Worm (Caenorhabditis elegans) whole organism, L2 larva: ENCODE data around the gene K05F6.8.
A peak's percentile ranks its signal among the peaks of the same experiment; 100 is the strongest.

Experiments
- C34F6.9 ChIP-seq: fragments of 150-350 bp; optimal IDR thresholded peaks from 2 replicates; lab custom pipeline; 2014; ENCODE audit warnings: missing biosample characterization, missing genetic modification characterization
- F13H6.1 ChIP-seq: sonication (generic microtip); optimal IDR thresholded peaks from 2 replicates; lab custom pipeline; 2016; ENCODE audit warnings: missing genetic modification characterization, missing compliant biosample characterization
- R02D3.7 ChIP-seq: fragments of 150-350 bp; optimal IDR thresholded peaks from 2 replicates; lab custom pipeline; 2014; ENCODE audit warnings: missing biosample characterization, missing genetic modification characterization
- Y55F3AM.14 ChIP-seq: fragments of 200-800 bp; sonication (Bioruptor generic); optimal IDR thresholded peaks from 2 replicates; lab custom pipeline; 2018; ENCODE audit warnings: mild to moderate bottlenecking, missing genetic modification characterization, missing compliant biosample characterization
- alr-1 ChIP-seq: fragments of 150-350 bp; optimal IDR thresholded peaks from 2 replicates; lab custom pipeline; 2014; ENCODE audit warnings: missing biosample characterization, missing genetic modification characterization
- ama-1 ChIP-seq: fragments of 150-350 bp; optimal IDR thresholded peaks from 2 replicates; lab custom pipeline; 2018; ENCODE audit warnings: inconsistent platforms
- blmp-1 ChIP-seq: sonication (generic microtip); optimal IDR thresholded peaks from 2 replicates; lab custom pipeline; 2017; ENCODE audit warnings: missing genetic modification characterization, mild to moderate bottlenecking, missing compliant biosample characterization, antibody characterized with exemption, moderate library complexity; ENCODE audit not compliant: insufficient read depth
- crh-2 ChIP-seq: sonication (generic microtip); optimal IDR thresholded peaks from 2 replicates; lab custom pipeline; 2017; ENCODE audit warnings: missing biosample characterization, missing genetic modification characterization
- dmd-4 ChIP-seq: sonication (generic microtip); optimal IDR thresholded peaks from 2 replicates; lab custom pipeline; 2017; ENCODE audit warnings: missing biosample characterization, missing genetic modification characterization
- egl-27 ChIP-seq: sonication (generic microtip); optimal IDR thresholded peaks from 3 replicates; lab custom pipeline; 2017; ENCODE audit warnings: missing biosample characterization, missing genetic modification reagents, missing genetic modification characterization
- elt-1 ChIP-seq: fragments of 150-350 bp; optimal IDR thresholded peaks from 2 replicates; lab custom pipeline; 2014; ENCODE audit warnings: missing biosample characterization, missing genetic modification characterization
- fos-1 ChIP-seq: fragments of 150-350 bp; optimal IDR thresholded peaks from 2 replicates; lab custom pipeline; 2014; ENCODE audit warnings: missing biosample characterization, missing genetic modification characterization
- gmeb-1 ChIP-seq: fragments of 150-350 bp; optimal IDR thresholded peaks from 2 replicates; lab custom pipeline; 2014; ENCODE audit warnings: missing biosample characterization, missing genetic modification characterization
- lin-11 ChIP-seq: fragments of 150-350 bp; sonication (generic microtip); optimal IDR thresholded peaks from 2 replicates; lab custom pipeline; 2014; ENCODE audit warnings: missing biosample characterization, missing genetic modification characterization, inconsistent platforms, mixed read lengths
- lin-39 ChIP-seq: fragments of 150-350 bp; optimal IDR thresholded peaks from 2 replicates; lab custom pipeline; 2014; ENCODE audit warnings: missing biosample characterization, missing genetic modification reagents, missing genetic modification characterization
- lsy-2 ChIP-seq, 2 experiments: fragments of 150-350 bp in 1 of 2; sonication (generic microtip) in 1 of 2; optimal IDR thresholded peaks; 2 replicates each; lab custom pipeline; 2014 to 2017; ENCODE audit warnings: missing biosample characterization in 2 of 2, missing genetic modification characterization in 2 of 2
- mdl-1 ChIP-seq, 2 experiments: fragments of 150-350 bp in 1 of 2; sonication (generic microtip) in 1 of 2; optimal IDR thresholded peaks; 2 replicates each; lab custom pipeline; 2017; ENCODE audit warnings: missing biosample characterization in 2 of 2, missing genetic modification characterization in 2 of 2
- nhr-11 ChIP-seq: fragments of 150-350 bp; optimal IDR thresholded peaks from 2 replicates; lab custom pipeline; 2014; ENCODE audit warnings: missing biosample characterization, missing genetic modification characterization
- nhr-12 ChIP-seq: fragments of 150-350 bp; optimal IDR thresholded peaks from 2 replicates; lab custom pipeline; 2014; ENCODE audit warnings: missing biosample characterization, missing genetic modification characterization
- nhr-21 ChIP-seq: fragments of 150-350 bp; optimal IDR thresholded peaks from 2 replicates; lab custom pipeline; 2014; ENCODE audit warnings: missing biosample characterization, missing genetic modification characterization
- nhr-23 ChIP-seq: fragments of 150-350 bp; optimal IDR thresholded peaks from 2 replicates; lab custom pipeline; 2014; ENCODE audit warnings: missing biosample characterization, missing genetic modification reagents, missing genetic modification characterization
- nhr-25 ChIP-seq: fragments of 150-350 bp; sonication (generic microtip); optimal IDR thresholded peaks from 3 replicates; lab custom pipeline; 2014; ENCODE audit warnings: missing biosample characterization, missing genetic modification characterization
- nhr-77 ChIP-seq: fragments of 150-350 bp; optimal IDR thresholded peaks from 2 replicates; lab custom pipeline; 2014; ENCODE audit warnings: missing biosample characterization, missing genetic modification characterization
- sem-4 ChIP-seq: fragments of 150-350 bp; optimal IDR thresholded peaks from 2 replicates; lab custom pipeline; 2014; ENCODE audit warnings: missing biosample characterization, missing genetic modification reagents, missing genetic modification characterization
- skn-1 ChIP-seq: sonication (generic microtip); optimal IDR thresholded peaks from 2 replicates; lab custom pipeline; 2017; ENCODE audit warnings: missing biosample characterization, missing genetic modification characterization
- sma-9 ChIP-seq, 2 experiments: fragments of 150-350 bp in 1 of 2; sonication (generic microtip) in 1 of 2; optimal IDR thresholded peaks; 2 replicates each; lab custom pipeline; 2014 to 2016; ENCODE audit warnings: missing genetic modification characterization in 2 of 2, mild to moderate bottlenecking in 1 of 2, missing biosample characterization in 1 of 2, missing compliant biosample characterization in 1 of 2, missing genetic modification reagents in 1 of 2, moderate library complexity in 1 of 2
- snpc-4 ChIP-seq: fragments of 150-350 bp; optimal IDR thresholded peaks from 2 replicates; lab custom pipeline; 2014; ENCODE audit warnings: missing biosample characterization, missing genetic modification characterization
- unc-39 ChIP-seq: fragments of 150-350 bp; optimal IDR thresholded peaks from 2 replicates; lab custom pipeline; 2014; ENCODE audit warnings: missing biosample characterization, missing genetic modification characterization
- unc-55 ChIP-seq: fragments of 150-350 bp; sonication (generic microtip); optimal IDR thresholded peaks from 3 replicates; lab custom pipeline; 2014; ENCODE audit warnings: missing biosample characterization, missing genetic modification reagents, missing genetic modification characterization
- ztf-1 ChIP-seq: fragments of 200-800 bp; sonication (Bioruptor generic); conservative IDR thresholded peaks from 2 replicates; pipeline ENCODE4 v1.3.6; 2022; ENCODE audit warnings: missing genetic modification characterization, missing compliant biosample characterization
- ztf-11 ChIP-seq: sonication (generic microtip); optimal IDR thresholded peaks from 2 replicates; lab custom pipeline; 2017; ENCODE audit warnings: missing biosample characterization, missing genetic modification characterization
- ztf-4 ChIP-seq: fragments of 150-350 bp; optimal IDR thresholded peaks from 2 replicates; lab custom pipeline; 2014; ENCODE audit warnings: missing biosample characterization, missing genetic modification characterization

The K05F6.8 gene

DNA sequence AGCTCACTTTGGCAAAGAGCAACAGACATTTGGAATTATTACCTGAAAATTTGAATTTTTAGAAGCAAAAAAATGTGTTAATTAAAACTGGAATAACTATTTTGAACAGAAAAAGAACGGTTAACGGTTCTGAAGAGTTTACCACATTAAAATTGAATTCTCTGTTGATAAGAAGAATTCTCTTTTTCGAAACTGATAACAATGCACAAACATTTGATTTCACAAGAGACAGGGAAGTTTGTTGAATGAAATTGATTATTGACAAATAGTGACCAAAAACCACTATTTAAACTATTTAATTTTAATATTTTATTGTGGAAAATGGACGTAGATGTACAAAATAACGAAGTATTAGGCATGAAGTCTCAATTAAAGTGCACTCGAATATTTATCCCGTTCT lies 40.0 kb upstream of the K05F6.8 start:
- TF ChIP-seq fos-1 (tag; lab: Kevin White, UChicago) = peak; percentile 71
- TF ChIP-seq mdl-1 (tag; optimal IDR thresholded peaks at IDR 0.05; lab: Kevin White, UChicago) = no peak
- TF ChIP-seq ztf-1 (GFP tag; lab: Robert Waterston, UW) = no peak

DNA sequence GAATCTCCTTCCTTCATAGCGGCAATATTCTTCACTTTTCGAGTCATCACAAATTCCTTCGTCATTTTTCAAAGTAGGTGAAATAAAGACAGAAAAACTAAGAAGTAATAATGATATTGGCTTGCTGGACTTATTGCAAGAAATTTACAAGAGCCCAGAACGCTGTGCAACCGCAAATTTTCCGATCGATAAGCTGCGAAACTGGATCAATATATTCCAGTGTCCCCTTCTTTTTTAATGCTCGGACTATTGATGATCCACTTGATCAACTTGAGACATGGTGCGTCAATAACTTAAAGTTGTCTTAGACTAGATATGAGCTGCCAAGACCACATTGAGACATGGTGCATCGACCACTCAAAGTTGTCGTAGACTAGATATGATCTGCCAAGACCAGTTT lies 38.5 kb upstream of the K05F6.8 start, which contains the start of gene bath-33:
Gene bath-33, minus strand, starts transcription at position 101 of the 400 bp plus-strand sequence.
- TF ChIP-seq unc-55 (no peak), elt-1 (no peak), gmeb-1 (tag; lab: Kevin White, UChicago) (no peak), fos-1 (tag; lab: Kevin White, UChicago) (no peak), nhr-11 (no peak), R02D3.7 (tag; lab: Kevin White, UChicago) (no peak)

DNA sequence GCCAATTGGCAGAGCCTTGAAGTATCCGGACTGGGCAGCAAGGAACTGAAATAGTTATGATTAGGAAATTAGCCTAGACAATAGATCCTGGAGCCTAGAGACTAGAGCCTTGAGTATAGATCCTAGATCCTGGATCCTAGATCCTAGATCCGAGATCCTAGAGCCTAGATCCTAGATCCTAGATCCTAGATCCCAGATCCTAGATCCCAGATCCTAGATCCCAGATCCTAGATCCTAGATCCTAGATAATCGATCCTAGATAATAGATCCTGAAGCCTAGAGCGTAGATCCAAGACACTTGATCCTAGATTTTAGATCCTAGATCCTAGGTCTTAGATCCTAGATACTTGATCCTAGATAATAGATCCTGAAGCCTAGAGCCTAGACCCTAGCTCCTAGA lies 37.5 kb upstream of the K05F6.8 start:
- TF ChIP-seq nhr-23 (tag; lab: Kevin White, UChicago) (no peak), C34F6.9 (tag; lab: Kevin White, UChicago) (no peak), ztf-4 (tag; lab: Kevin White, UChicago) (no peak), alr-1 (tag; lab: Kevin White, UChicago) (no peak), elt-1 (no peak), lin-11 (tag; lab: Kevin White, UChicago) (no peak), sma-9 (GFP tag; optimal IDR thresholded peaks at IDR 0.05; lab: Kevin White, UChicago) (no peak), sma-9 (tag; optimal IDR thresholded peaks at IDR 0.05; lab: Kevin White, UChicago) (no peak), nhr-21 (tag; lab: Kevin White, UChicago) (no peak), sem-4 (no peak), egl-27 (tag; lab: Kevin White, UChicago) (no peak), fos-1 (tag; lab: Kevin White, UChicago) (no peak), ztf-11 (no peak), Y55F3AM.14 (GFP tag; lab: Kevin White, UChicago) (no peak), ama-1 (lab: Kevin White, UChicago) (no peak), nhr-11 (no peak), R02D3.7 (tag; lab: Kevin White, UChicago) (no peak), mdl-1 (tag; optimal IDR thresholded peaks at IDR 0.05; lab: Kevin White, UChicago) (no peak), dmd-4 (no peak)
- TF ChIP-seq, all 48 proteins: peak for 0

DNA sequence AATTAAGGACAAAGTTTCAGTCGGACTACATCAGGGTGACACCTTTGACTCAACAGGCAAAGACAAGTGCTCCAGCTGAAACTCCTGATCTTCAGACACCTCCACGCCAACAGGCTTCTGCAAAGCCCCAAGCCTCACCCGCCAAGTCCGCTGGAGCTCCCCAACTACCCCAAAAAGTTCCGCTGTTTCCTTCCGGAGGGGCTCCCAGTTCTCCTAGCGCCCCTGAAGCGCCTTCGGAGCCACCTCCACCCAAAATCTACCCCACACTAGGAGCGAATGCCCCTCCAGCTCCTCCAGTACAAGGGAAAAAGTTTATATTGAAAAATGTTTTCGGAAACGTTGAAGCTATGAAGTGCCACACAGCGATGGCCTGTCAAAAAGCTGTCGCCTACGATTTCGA lies 35.5 kb upstream of the K05F6.8 start:
- TF ChIP-seq ztf-4 (tag; lab: Kevin White, UChicago) = no peak
- no peak for TF ChIP-seq lin-39
- no peak for TF ChIP-seq gmeb-1 (tag; lab: Kevin White, UChicago)
- TF ChIP-seq crh-2 (tag; lab: Kevin White, UChicago) = no peak
- TF ChIP-seq unc-55 = no peak
- TF ChIP-seq blmp-1 (tag; lab: Kevin White, UChicago) = no peak
- TF ChIP-seq snpc-4 (tag; lab: Kevin White, UChicago) = no peak
- no peak for TF ChIP-seq nhr-21 (tag; lab: Kevin White, UChicago)
- TF ChIP-seq lsy-2 (tag; optimal IDR thresholded peaks at IDR 0.05; lab: Kevin White, UChicago) = no peak
- TF ChIP-seq F13H6.1 (tag; lab: Kevin White, UChicago) = no peak
- TF ChIP-seq skn-1 (tag; lab: Kevin White, UChicago) = no peak
- TF ChIP-seq nhr-77 (tag; lab: Kevin White, UChicago) = no peak
- no peak for TF ChIP-seq sma-9 (GFP tag; optimal IDR thresholded peaks at IDR 0.05; lab: Kevin White, UChicago)
- no peak for TF ChIP-seq sma-9 (tag; optimal IDR thresholded peaks at IDR 0.05; lab: Kevin White, UChicago)
- TF ChIP-seq, all 48 proteins: peak for 0

DNA sequence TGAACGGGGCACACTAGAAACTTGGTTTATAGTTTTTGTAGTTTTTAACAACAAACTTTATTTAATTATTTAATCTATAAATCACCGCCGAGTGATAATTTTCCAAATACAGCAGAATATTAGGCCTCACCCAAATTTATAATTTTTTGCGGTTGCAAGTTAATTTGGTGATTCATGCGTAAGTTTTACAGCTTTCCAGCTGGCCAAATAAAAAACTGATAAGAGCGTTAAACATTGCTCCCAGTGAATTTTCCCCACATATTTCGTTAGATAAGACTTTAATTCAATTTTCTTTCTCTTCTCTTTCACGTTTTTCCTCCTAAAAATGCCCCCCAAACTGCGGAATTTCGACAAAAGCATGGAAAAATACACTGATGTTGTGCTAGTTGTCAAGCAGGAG lies 34.0 kb upstream of the K05F6.8 start, which contains the start of gene bath-47:
Gene bath-47, plus strand, starts transcription at position 305 of the 400 bp plus-strand sequence.
- TF ChIP-seq unc-39 (tag; lab: Kevin White, UChicago) (no peak), nhr-12 (tag; lab: Kevin White, UChicago) (no peak), ztf-11 (no peak), crh-2 (tag; lab: Kevin White, UChicago) (no peak), nhr-25 (no peak), lin-39 (no peak), egl-27 (tag; lab: Kevin White, UChicago) (no peak), fos-1 (tag; lab: Kevin White, UChicago) (peak; percentile 67)
